Worm (Caenorhabditis elegans): ENCODE measurements around the gene C28G1.10.

Gene C28G1.10

DNA sequence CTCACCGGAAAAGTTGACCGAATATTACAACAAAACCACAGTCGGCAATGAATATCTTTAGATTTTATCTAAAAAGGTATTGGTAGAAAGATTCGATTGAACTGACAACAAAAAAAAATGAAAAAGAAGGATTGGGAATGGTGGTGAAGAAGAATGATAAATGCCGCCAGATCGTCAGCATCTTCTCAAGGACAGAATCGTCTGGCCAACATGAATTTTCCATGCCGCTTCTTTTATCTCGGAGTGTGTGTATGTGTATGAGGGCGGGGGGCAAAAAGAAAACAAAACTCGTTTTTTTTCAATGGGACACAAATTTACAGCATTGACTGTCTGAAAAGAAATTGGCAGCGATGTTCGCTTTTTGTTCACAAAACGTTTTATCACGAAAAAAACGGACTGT lies 28.9 kb downstream of the C28G1.10 start:
- TF ChIP-seq him-1 (tag; optimal IDR thresholded peaks at IDR 0.05) (no peak), dao-5 (tag; optimal IDR thresholded peaks at IDR 0.05) (no peak), W03F9.2 (tag; optimal IDR thresholded peaks at IDR 0.05) (no peak)

DNA sequence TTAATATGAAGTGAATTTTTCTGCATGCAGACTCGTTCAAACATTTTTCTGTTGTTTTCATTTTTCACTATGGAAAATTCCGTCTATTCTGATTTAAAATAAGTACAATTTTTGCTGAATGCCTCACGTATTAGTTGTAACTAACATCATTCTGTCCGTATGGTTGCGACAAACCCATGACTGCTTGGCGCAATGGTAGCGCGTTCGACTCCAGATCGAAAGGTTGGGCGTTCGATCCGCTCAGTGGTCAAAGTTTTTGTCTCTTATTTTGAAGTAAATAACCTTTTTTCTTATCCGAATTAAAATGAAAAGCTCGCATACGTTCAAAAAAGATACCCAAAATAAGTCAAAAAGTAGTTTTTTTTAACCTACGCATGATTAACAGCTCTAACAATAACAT lies 30.2 kb downstream of the C28G1.10 start:
- TF ChIP-seq him-1 (tag; optimal IDR thresholded peaks at IDR 0.05), result no peak
- TF ChIP-seq dao-5 (tag; optimal IDR thresholded peaks at IDR 0.05), result no peak
- no peak for TF ChIP-seq W03F9.2 (tag; optimal IDR thresholded peaks at IDR 0.05)

DNA sequence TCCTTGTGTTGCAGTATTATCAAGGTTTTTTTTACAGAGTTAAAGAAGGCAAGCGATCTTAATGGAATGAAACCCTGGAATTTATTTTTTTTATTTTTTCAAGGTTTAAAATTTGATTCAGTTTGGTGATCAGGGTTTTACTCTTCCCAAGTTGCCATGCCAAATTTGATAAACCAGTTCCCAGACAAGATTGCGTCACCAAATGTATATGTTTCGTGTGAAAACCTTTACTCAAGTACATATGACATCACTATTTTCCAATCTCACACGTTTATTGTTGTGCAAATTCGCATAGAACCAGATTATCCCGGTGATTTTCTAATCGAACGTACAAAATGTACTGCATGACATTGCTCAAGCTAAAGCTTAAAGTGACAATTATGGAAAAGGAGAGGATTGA lies 31.8 kb downstream of the C28G1.10 start:
- TF ChIP-seq dao-5 (tag; optimal IDR thresholded peaks at IDR 0.05), result no peak
- TF ChIP-seq W03F9.2 (tag; optimal IDR thresholded peaks at IDR 0.05), result no peak
- TF ChIP-seq him-1 (tag; optimal IDR thresholded peaks at IDR 0.05), result no peak

DNA sequence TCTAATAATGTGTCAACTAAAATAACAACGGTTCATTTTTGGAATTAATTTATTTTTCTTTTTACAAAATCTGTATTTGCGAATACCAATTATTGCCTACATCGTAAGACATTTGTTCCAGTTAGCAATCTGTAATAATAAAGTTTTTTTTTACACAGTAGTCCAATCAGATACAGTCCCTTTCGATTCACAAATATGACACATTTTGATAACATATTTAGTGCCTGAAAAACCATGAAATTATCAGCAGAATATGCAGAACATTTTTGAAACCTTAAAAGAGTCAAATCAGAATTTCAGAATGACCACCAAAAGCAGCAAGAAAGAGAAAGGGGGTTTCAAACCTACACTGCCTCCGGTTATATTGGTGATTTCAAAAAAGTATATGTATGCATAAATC lies 32.4 kb downstream of the C28G1.10 start, which contains the start of gene C06E2.2:
TSS of gene C06E2.2 (plus strand) at position 301 of the 400 bp plus-strand sequence.
- TF ChIP-seq dao-5 (tag; optimal IDR thresholded peaks at IDR 0.05) (no peak), W03F9.2 (tag; optimal IDR thresholded peaks at IDR 0.05) (no peak), him-1 (tag; optimal IDR thresholded peaks at IDR 0.05) (no peak)

DNA sequence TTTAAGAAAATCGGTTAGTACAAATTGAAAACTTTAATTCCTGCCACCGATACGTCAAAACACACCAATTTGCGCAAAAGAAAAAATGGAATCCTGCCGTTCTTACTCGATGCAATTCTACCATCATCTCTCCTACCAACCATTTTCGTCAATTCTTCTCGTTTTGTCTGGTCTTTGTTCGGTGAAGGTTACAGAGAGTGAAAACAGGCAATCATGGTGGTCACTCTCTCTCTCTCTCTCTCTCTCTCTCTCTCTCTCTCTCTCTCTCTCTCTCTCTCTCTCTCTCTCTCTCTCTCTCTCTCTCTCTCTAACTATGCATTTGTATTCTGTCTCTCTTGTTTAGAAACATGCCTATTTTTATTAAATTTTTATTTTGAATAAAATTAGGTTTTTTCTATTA lies 35.2 kb downstream of the C28G1.10 start:
- no peak for TF ChIP-seq him-1 (tag; optimal IDR thresholded peaks at IDR 0.05)
- no peak for TF ChIP-seq W03F9.2 (tag; optimal IDR thresholded peaks at IDR 0.05)
- TF ChIP-seq dao-5 (tag; optimal IDR thresholded peaks at IDR 0.05), result no peak

DNA sequence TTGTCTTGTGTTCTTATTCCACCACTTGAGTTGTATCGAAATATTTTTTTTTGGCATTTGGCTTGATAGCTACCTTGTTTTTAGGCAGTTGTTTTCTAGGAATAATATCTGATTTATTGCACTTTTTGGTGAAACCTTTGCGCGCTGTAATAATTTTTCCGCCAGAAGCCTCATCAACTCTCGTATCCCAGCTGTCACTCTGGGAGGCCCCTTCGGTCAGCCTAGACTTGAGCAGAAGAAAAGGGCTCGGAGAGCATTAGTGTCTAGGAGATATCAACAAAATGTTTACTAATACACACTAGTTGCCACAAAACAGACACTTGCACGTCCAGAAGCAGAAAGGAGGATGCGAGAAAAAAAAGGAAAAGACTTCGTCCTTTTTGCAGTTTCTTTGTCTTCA lies 41.9 kb downstream of the C28G1.10 start:
- TF ChIP-seq dao-5 (tag; optimal IDR thresholded peaks at IDR 0.05) (no peak), him-1 (tag; optimal IDR thresholded peaks at IDR 0.05) (no peak), W03F9.2 (tag; optimal IDR thresholded peaks at IDR 0.05) (no peak)

DNA sequence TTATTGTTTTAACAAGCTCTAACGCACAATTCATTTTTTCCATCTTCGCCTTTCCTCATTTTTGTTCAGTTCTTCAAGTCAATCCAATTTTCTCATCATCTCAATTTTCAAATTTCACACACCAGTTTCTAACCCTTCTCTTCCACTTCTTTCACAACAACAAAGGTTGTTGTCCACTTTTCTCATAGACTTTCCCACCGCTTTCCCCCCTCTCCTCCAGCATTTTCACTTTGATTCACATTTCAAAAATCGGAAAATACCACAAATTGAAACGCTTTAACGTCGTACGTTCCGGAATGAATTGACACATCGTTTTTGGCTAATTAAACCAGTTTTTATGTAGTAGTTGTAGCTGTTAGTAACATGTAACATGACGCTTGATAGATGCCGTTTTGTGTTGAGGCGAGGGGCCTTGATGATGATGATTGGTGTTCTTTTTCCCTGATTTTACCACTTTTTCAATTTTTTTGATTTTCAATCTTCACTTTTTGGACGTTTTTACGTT lies 43.4 kb downstream of the C28G1.10 start:
- TF ChIP-seq him-1 (tag; optimal IDR thresholded peaks at IDR 0.05) (no peak), W03F9.2 (tag; optimal IDR thresholded peaks at IDR 0.05) (no peak), dao-5 (tag; optimal IDR thresholded peaks at IDR 0.05) (no peak)

DNA sequence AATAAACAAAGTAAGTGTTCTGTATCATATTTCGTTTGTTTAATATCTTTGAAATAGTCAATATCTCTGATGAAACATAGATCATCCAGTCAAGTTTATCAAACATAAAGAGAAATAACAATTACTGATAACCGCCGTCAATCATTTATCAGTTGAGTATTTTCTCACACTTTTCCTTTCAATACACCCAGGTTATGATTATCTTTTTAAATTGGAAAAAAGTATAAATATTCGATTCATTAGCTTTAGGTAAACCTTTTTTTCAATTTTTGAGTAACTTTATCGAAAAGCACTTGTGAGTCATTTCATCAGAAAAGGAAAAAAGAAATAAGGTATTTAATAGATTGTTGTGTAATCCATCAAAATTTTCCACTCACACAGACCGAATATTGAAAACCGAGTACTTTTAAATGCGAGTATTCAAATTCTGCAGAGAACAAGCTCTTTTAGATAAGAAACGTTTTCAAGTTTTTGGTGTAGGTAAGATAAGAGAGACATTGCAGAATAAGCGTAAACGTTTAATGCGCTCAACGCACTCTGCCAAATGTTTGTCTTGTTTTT lies 44.6 kb downstream of the C28G1.10 start:
- no peak for TF ChIP-seq W03F9.2 (tag; optimal IDR thresholded peaks at IDR 0.05)
- no peak for TF ChIP-seq him-1 (tag; optimal IDR thresholded peaks at IDR 0.05)
- no peak for TF ChIP-seq dao-5 (tag; optimal IDR thresholded peaks at IDR 0.05)

DNA sequence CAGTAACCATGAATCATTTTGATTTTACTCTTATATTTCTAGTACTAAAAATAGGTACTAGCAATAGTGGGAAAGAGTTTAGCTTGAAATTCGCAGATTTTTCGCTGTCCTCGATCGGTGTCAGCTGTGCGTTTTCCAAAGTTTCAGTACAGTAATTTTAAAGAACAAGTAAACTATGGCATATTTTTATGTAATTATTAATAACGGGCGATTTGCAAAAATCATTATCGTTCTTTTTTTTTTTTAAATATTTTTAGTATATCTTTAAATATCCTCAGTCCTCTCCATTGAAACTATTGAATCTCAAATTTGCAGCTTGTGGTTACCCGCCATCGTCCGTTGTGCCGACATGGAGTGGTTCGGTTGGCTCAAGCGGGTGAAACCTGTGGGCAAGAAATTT lies 45.9 kb downstream of the C28G1.10 start, which contains the start of gene C13E3.1:
TSS of gene C13E3.1 (plus strand) at position 301 of the 400 bp plus-strand sequence.
- TF ChIP-seq him-1 (tag; optimal IDR thresholded peaks at IDR 0.05) (no peak), W03F9.2 (tag; optimal IDR thresholded peaks at IDR 0.05) (no peak), dao-5 (tag; optimal IDR thresholded peaks at IDR 0.05) (no peak)
